Fruit fly (Drosophila melanogaster) Kc167 (cell line): Measurements from ENCODE around the gene Acbp6.

Experiments used
- insv ChIP-seq: fragments of >200 bp; optimal IDR thresholded peaks from 3 replicates; lab custom pipeline; 2018; ENCODE audit warnings: missing external identifiers
- ttk ChIP-seq: sonication (Bioruptor generic); optimal IDR thresholded peaks from 2 replicates; lab custom pipeline; 2017; ENCODE audit warnings: missing external identifiers

- no peak for TF ChIP-seq insv (lab: Kevin White, UChicago)
- no peak for TF ChIP-seq ttk
Measured at dm6 chr3L:7161310-7161709, 32.6 kb downstream of the Acbp6 start.
